Worm (Caenorhabditis elegans) whole organism, young adult: ENCODE measurements around the gene Y60C6A.3.

Source experiments
- B0336.3 ChIP-seq: fragments of 200-800 bp; sonication (Bioruptor generic); IDR thresholded peaks from 2 replicates; pipeline ENCODE4 v1.3.6; 2022; ENCODE audit warnings: missing genetic modification characterization, missing compliant biosample characterization
- C06A6.2 ChIP-seq: fragments of 200-800 bp; sonication (Bioruptor generic); conservative IDR thresholded peaks from 2 replicates; pipeline ENCODE4 v1.3.6; 2022; ENCODE audit warnings: missing genetic modification characterization, missing compliant biosample characterization
- D2030.7 ChIP-seq: fragments of 200-800 bp; sonication (Bioruptor generic); IDR thresholded peaks from 2 replicates; pipeline ENCODE4 v1.3.6; 2022; ENCODE audit warnings: missing genetic modification reagents, missing genetic modification characterization, missing compliant biosample characterization
- F23B12.7 ChIP-seq: sonication (generic microtip); optimal IDR thresholded peaks from 2 replicates; lab custom pipeline; 2017; ENCODE audit warnings: missing genetic modification characterization, mild to moderate bottlenecking, missing compliant biosample characterization, antibody characterized with exemption, moderate library complexity; ENCODE audit not compliant: insufficient read depth
- F33H1.4 ChIP-seq: fragments of 200-800 bp; sonication (Bioruptor generic); IDR thresholded peaks from 2 replicates; pipeline ENCODE4 v1.3.6; 2022; ENCODE audit warnings: missing genetic modification reagents, missing genetic modification characterization, missing compliant biosample characterization
- F39B2.1 ChIP-seq: fragments of 200-800 bp; sonication (Bioruptor generic); IDR thresholded peaks from 2 replicates; pipeline ENCODE4 v1.3.6; 2022; ENCODE audit warnings: missing genetic modification reagents, missing genetic modification characterization, missing compliant biosample characterization
- F49E8.2 ChIP-seq: sonication (generic microtip); optimal IDR thresholded peaks from 3 replicates; lab custom pipeline; 2017; ENCODE audit warnings: missing genetic modification characterization, mild to moderate bottlenecking, missing compliant biosample characterization, antibody characterized with exemption, moderate library complexity; ENCODE audit not compliant: insufficient read depth
- T07F8.4 ChIP-seq: sonication (generic microtip); optimal IDR thresholded peaks from 2 replicates; lab custom pipeline; 2016; ENCODE audit warnings: mild to moderate bottlenecking, missing genetic modification characterization, moderate library complexity, missing compliant biosample characterization
- akir-1 ChIP-seq: fragments of 200-800 bp; sonication (Bioruptor generic); optimal IDR thresholded peaks from 2 replicates; lab custom pipeline; 2018; ENCODE audit warnings: mild to moderate bottlenecking, missing genetic modification characterization, moderate library complexity, missing compliant biosample characterization
- aptf-2 ChIP-seq: fragments of 200-800 bp; sonication (Bioruptor generic); conservative IDR thresholded peaks from 2 replicates; pipeline ENCODE4 v1.3.6; 2022; ENCODE audit warnings: missing genetic modification reagents, missing genetic modification characterization, missing compliant biosample characterization
- atf-7 ChIP-seq: sonication (generic microtip); optimal IDR thresholded peaks from 2 replicates; lab custom pipeline; 2017; ENCODE audit warnings: mild to moderate bottlenecking, missing genetic modification characterization, missing compliant biosample characterization
- attf-3 ChIP-seq: fragments of 200-800 bp; sonication (Bioruptor generic); conservative IDR thresholded peaks from 2 replicates; pipeline ENCODE4 v1.3.6; 2022; ENCODE audit warnings: missing genetic modification reagents, missing genetic modification characterization, missing compliant biosample characterization
- cebp-1 ChIP-seq, 2 experiments: fragments of 200-800 bp in 1 of 2; sonication (Bioruptor generic) in 1 of 2; sonication (generic microtip) in 1 of 2; IDR thresholded peaks in 1 of 2; optimal IDR thresholded peaks in 1 of 2; 2 replicates each; pipeline versions ENCODE4 v1.3.6 to Lab custom; 2017 to 2022; ENCODE audit warnings: missing compliant biosample characterization in 2 of 2, missing genetic modification characterization in 2 of 2, mild to moderate bottlenecking in 1 of 2, missing genetic modification reagents in 1 of 2, moderate library complexity in 1 of 2
- ceh-40 ChIP-seq: fragments of 200-800 bp; sonication (Bioruptor generic); IDR thresholded peaks from 2 replicates; pipeline ENCODE4 v1.3.6; 2022; ENCODE audit warnings: missing genetic modification characterization, missing compliant biosample characterization
- ceh-79 ChIP-seq: sonication (generic microtip); optimal IDR thresholded peaks from 2 replicates; lab custom pipeline; 2017; ENCODE audit warnings: mild to moderate bottlenecking, missing genetic modification characterization, missing compliant biosample characterization
- die-1 ChIP-seq: sonication (generic microtip); optimal IDR thresholded peaks from 2 replicates; lab custom pipeline; 2016; ENCODE audit warnings: missing genotype, mild to moderate bottlenecking, missing genetic modification characterization, missing compliant biosample characterization
- dox-1 ChIP-seq: fragments of 200-800 bp; sonication (Bioruptor generic); IDR thresholded peaks from 2 replicates; pipeline ENCODE4 v1.3.6; 2022; ENCODE audit warnings: missing genetic modification reagents, missing genetic modification characterization, missing compliant biosample characterization
- dpff-1 ChIP-seq: sonication (generic microtip); optimal IDR thresholded peaks from 2 replicates; lab custom pipeline; 2017; ENCODE audit warnings: mild to moderate bottlenecking, missing genetic modification characterization, missing compliant biosample characterization
- efl-1 ChIP-seq: fragments of 150-350 bp; optimal IDR thresholded peaks from 2 replicates; lab custom pipeline; 2014; ENCODE audit warnings: missing biosample characterization, missing genetic modification reagents, missing genetic modification characterization
- egl-18 ChIP-seq: fragments of 200-800 bp; sonication (Bioruptor generic); IDR thresholded peaks from 2 replicates; pipeline ENCODE4 v1.3.6; 2022; ENCODE audit warnings: missing genetic modification reagents, missing genetic modification characterization, missing compliant biosample characterization
- ekl-4 ChIP-seq: fragments of 200-800 bp; sonication (Bioruptor generic); IDR thresholded peaks from 2 replicates; pipeline ENCODE4 v1.3.6; 2022; ENCODE audit warnings: missing genetic modification reagents, missing genetic modification characterization, missing compliant biosample characterization
- ets-4 ChIP-seq: fragments of 200-800 bp; sonication (Bioruptor generic); optimal IDR thresholded peaks from 2 replicates; lab custom pipeline; 2018; ENCODE audit warnings: mild to moderate bottlenecking, missing genetic modification characterization, missing compliant biosample characterization
- gei-17 ChIP-seq: fragments of 200-800 bp; sonication (Bioruptor generic); optimal IDR thresholded peaks from 2 replicates; lab custom pipeline; 2018; ENCODE audit warnings: mild to moderate bottlenecking, missing genetic modification characterization, missing compliant biosample characterization
- hlh-12 ChIP-seq: sonication (generic microtip); optimal IDR thresholded peaks from 2 replicates; lab custom pipeline; 2016; ENCODE audit warnings: missing genetic modification characterization, missing compliant biosample characterization
- hlh-26 ChIP-seq: fragments of 200-800 bp; sonication (Bioruptor generic); conservative IDR thresholded peaks from 2 replicates; pipeline ENCODE4 v1.3.6; 2022; ENCODE audit warnings: missing genetic modification reagents, missing genetic modification characterization, missing compliant biosample characterization
- hsf-1 ChIP-seq: fragments of 200-800 bp; sonication (Bioruptor generic); IDR thresholded peaks from 2 replicates; pipeline ENCODE4 v1.3.6; 2022; ENCODE audit warnings: missing genetic modification reagents, missing genetic modification characterization, missing compliant biosample characterization
- lag-1 ChIP-seq: fragments of 200-800 bp; sonication (Bioruptor generic); IDR thresholded peaks from 2 replicates; pipeline ENCODE4 v1.3.6; 2022; ENCODE audit warnings: missing genetic modification reagents, missing genetic modification characterization, missing compliant biosample characterization
- let-526 ChIP-seq: fragments of 200-800 bp; sonication (Bioruptor generic); IDR thresholded peaks from 2 replicates; pipeline ENCODE4 v1.3.6; 2022; ENCODE audit warnings: missing genetic modification reagents, missing genetic modification characterization, missing compliant biosample characterization
- lin-40 ChIP-seq: sonication (generic microtip); optimal IDR thresholded peaks from 2 replicates; lab custom pipeline; 2016; ENCODE audit warnings: missing genetic modification characterization, mild to moderate bottlenecking, missing compliant biosample characterization, missing genotype, missing genetic modification reagents
- madf-6 ChIP-seq: fragments of 200-800 bp; sonication (Bioruptor generic); IDR thresholded peaks from 2 replicates; pipeline ENCODE4 v1.3.6; 2022; ENCODE audit warnings: missing genetic modification reagents, missing genetic modification characterization, missing compliant biosample characterization
- madf-8 ChIP-seq: fragments of 200-800 bp; sonication (Bioruptor generic); conservative IDR thresholded peaks from 2 replicates; pipeline ENCODE4 v1.3.6; 2022; ENCODE audit warnings: missing genetic modification reagents, missing genetic modification characterization, missing compliant biosample characterization
- nhr-90 ChIP-seq: sonication (generic microtip); optimal IDR thresholded peaks from 2 replicates; lab custom pipeline; 2016; ENCODE audit warnings: missing genotype, mild to moderate bottlenecking, missing genetic modification characterization, missing compliant biosample characterization
- rec-8 ChIP-seq, 2 experiments: sonication (generic microtip); optimal IDR thresholded peaks; 2 replicates each; lab custom pipeline; 2016; ENCODE audit warnings: mild to moderate bottlenecking in 2 of 2, missing genetic modification characterization in 2 of 2, missing genetic modification reagents in 2 of 2, missing genotype in 2 of 2, missing biosample characterization in 1 of 2, missing compliant biosample characterization in 1 of 2, moderate library complexity in 1 of 2
- repo-1 ChIP-seq: sonication (generic microtip); optimal IDR thresholded peaks from 2 replicates; lab custom pipeline; 2017; ENCODE audit warnings: mild to moderate bottlenecking, missing genetic modification characterization, missing compliant biosample characterization
- snpc-1.1 ChIP-seq: sonication (generic microtip); optimal IDR thresholded peaks from 2 replicates; lab custom pipeline; 2017; ENCODE audit warnings: missing genetic modification characterization, mild to moderate bottlenecking, missing compliant biosample characterization, antibody characterized with exemption, moderate library complexity, missing genotype, missing genetic modification reagents; ENCODE audit not compliant: insufficient read depth
- somi-1 ChIP-seq: fragments of 200-800 bp; sonication (Bioruptor generic); optimal IDR thresholded peaks from 2 replicates; lab custom pipeline; 2018; ENCODE audit warnings: mild to moderate bottlenecking, missing genetic modification characterization, missing compliant biosample characterization
- tbx-9 ChIP-seq: sonication (generic microtip); optimal IDR thresholded peaks from 2 replicates; lab custom pipeline; 2016; ENCODE audit warnings: borderline replicate concordance, missing genetic modification characterization, inconsistent platforms, missing compliant biosample characterization
- ztf-3 ChIP-seq: fragments of 200-800 bp; sonication (Bioruptor generic); optimal IDR thresholded peaks from 2 replicates; lab custom pipeline; 2018; ENCODE audit warnings: mild to moderate bottlenecking, missing genetic modification characterization, missing compliant biosample characterization

The Y60C6A.3 gene

DNA sequence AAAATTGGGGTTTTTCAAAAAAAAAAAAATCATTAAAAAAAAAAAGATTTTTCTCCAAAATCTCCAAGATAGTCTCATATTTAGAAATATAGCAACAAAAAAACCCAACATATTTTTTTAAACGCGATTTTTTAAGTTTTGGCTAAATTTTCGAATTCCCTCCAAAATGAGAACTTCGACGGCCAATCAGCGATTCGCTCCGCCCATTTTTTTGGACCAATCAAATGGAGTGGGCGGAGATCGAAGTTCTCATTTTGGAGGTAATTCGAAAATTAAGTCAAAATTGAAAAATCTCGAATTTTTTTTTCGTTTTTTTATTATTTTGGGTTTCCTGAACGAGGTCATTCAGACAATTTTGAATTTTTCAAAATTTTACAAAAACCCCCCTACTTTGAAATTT lies 28.2 kb downstream of the Y60C6A.3 start:
- TF ChIP-seq efl-1 (GFP tag; lab: Kevin White, UChicago) (no peak), attf-3 (no peak), F39B2.1 (GFP tag; lab: Robert Waterston, UW) (no peak), lin-40 (tag; lab: Kevin White, UChicago) (no peak), B0336.3 (GFP tag; lab: Robert Waterston, UW) (no peak), nhr-90 (no peak)

DNA sequence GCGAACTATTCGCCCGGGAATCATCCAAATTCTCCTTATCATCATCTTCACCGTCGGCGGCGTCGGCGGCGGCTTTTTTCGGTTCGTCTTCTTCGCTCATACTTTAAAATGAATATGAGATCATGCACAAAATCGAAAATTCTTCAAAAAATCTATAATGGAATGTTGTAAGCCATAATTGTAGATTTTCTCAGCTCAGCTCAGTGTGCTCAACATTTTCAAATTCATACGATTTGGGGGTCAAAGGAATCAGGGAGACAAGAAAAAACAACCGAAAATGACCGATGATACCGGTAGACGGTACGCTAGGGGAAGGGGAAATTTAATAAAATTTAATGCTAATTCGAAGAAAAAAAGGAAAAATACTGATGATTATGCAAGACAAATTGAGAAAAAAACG lies 33.0 kb downstream of the Y60C6A.3 start, which contains the start of gene ccep-97:
Gene ccep-97 (minus strand): TSS at position 101 of the 400 bp plus-strand sequence.
- TF ChIP-seq madf-6 (GFP tag; lab: Robert Waterston, UW) (peak; percentile 31; the same call in 1 of the 2 replicates), die-1 (tag; lab: Kevin White, UChicago) (no peak)

DNA sequence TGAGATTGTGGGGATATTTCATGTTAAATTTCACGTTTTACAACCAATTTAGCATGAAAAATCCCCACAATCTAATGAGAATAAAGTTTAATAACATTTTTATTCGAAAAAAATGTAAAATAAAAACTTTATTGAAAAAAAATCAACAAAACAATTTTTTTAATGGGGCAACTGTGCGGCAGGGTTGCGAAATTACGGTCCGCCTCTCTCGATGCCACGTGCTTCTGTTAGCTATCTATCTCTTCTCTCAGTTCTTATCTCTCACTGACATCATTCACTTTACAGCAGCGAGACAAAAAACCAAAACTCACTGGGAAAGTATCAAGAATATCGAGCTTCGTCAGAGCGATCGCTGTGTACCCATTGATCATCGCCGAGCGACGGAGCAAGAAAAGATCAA lies 35.0 kb downstream of the Y60C6A.3 start:
- TF ChIP-seq somi-1 (GFP tag; lab: Kevin White, UChicago) (peak; percentile 36), hsf-1 (GFP tag; lab: Robert Waterston, UW) (no peak), cebp-1 (GFP tag; IDR thresholded peaks at IDR 0.05; lab: Robert Waterston, UW) (peak; percentile 84), cebp-1 (tag; optimal IDR thresholded peaks at IDR 0.05; lab: Kevin White, UChicago) (peak; percentile 95)
- TF ChIP-seq, all 124 proteins: peak for 2

DNA sequence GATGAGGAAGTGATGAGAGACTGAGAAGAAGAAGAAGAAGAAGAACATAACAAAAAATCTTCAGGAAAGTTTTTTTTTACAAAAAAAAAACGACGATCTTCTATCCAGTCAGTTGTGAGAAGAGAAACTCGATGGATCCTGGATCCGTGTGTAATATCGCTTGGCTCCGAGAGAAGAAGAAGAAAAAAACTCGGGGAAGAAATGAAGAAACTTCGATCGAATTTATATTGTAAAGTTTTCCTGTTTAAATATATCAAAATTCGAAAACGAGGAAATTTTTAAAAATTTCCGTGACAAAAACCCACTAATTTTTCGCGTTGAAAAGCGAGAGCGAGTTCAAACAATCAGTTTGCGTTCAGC lies 37.7 kb downstream of the Y60C6A.3 start, which contains the start of gene adss-1:
Gene adss-1 (minus strand): TSS at position 101 of the 360 bp plus-strand sequence.
- TF ChIP-seq akir-1 (GFP tag; lab: Kevin White, UChicago), result no peak
- no peak for TF ChIP-seq lag-1
- no peak for TF ChIP-seq ztf-3
- no peak for TF ChIP-seq repo-1
- no peak for TF ChIP-seq dox-1 (GFP tag; lab: Robert Waterston, UW)
- TF ChIP-seq ceh-40, result no peak
- TF ChIP-seq hlh-26 (GFP tag; lab: Robert Waterston, UW), result no peak

DNA sequence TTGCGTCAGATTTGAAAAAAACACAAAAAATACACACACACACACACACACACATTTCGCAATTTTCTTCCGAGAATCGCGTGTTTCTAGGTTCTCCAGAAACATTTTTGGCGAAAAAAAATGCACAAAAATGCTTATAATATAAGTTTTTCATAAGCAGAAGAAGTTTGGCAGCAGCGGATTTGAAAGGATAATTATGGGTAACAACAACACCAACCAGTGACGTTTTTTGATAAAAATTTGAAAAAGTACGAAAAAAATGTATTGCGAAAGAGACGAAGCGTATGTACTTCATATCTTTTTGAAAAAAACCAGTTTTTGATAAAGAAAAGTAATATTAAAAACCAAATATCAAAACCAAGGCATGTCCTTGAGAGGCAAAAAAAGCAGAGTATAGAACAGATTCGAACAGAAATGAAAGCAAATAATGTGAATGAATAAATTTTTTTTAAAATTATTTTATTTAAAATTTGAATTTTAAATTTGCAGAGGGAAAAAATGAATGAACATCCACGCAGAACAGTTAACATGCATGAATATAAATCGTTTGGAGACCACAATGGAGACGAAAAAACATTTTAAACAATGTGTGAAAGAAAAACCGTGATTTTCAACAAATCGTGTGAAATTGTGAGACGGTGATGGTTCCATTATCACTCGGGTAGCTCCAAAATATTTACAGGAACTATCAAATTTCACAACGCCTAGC lies 38.2 kb downstream of the Y60C6A.3 start:
- TF ChIP-seq somi-1 (GFP tag; lab: Kevin White, UChicago), result peak; percentile 57
- TF ChIP-seq gei-17 (GFP tag; lab: Kevin White, UChicago), result peak; percentile 69
- TF ChIP-seq repo-1, result peak; percentile 89
- TF ChIP-seq ekl-4 (GFP tag; lab: Robert Waterston, UW), result peak; percentile 7; the same call in 1 of the 2 replicates
- no peak for TF ChIP-seq ets-4 (GFP tag; lab: Kevin White, UChicago)
- no peak for TF ChIP-seq hlh-12 (tag; lab: Kevin White, UChicago)
- no peak for TF ChIP-seq egl-18 (GFP tag; lab: Robert Waterston, UW)
- no peak for TF ChIP-seq D2030.7 (GFP tag; lab: Robert Waterston, UW)
- no peak for TF ChIP-seq F33H1.4 (GFP tag; lab: Robert Waterston, UW)
- peak; percentile 30 for TF ChIP-seq T07F8.4 (tag; lab: Kevin White, UChicago)
- TF ChIP-seq hsf-1 (GFP tag; lab: Robert Waterston, UW), result peak; percentile 48; the same call in 1 of the 2 replicates
- no peak for TF ChIP-seq madf-8 (GFP tag; lab: Robert Waterston, UW)
- peak; percentile 87 for TF ChIP-seq atf-7 (tag; lab: Kevin White, UChicago)
- TF ChIP-seq F23B12.7, result no peak
- 0 out of 2 replicates have a peak, but pooled peaks have one; percentile 36 for TF ChIP-seq ceh-40
- TF ChIP-seq C06A6.2 (GFP tag; lab: Robert Waterston, UW), result peak; percentile 46
- TF ChIP-seq let-526, result no peak
- peak; percentile 85 for TF ChIP-seq dpff-1 (tag; lab: Kevin White, UChicago)
- TF ChIP-seq efl-1 (GFP tag; lab: Kevin White, UChicago), result no peak
- TF ChIP-seq ceh-79 (tag; lab: Kevin White, UChicago), result peak; percentile 85
- no peak for TF ChIP-seq nhr-90
- TF ChIP-seq F49E8.2 (tag; lab: Kevin White, UChicago), result peak; percentile 14
- TF ChIP-seq tbx-9 (tag; lab: Kevin White, UChicago), result peak; percentile 25
- no peak for TF ChIP-seq snpc-1.1
- TF ChIP-seq rec-8 (tag; optimal IDR thresholded peaks at IDR 0.05; lab: Kevin White, UChicago), result peak; percentile 7 to 43
- no peak for TF ChIP-seq aptf-2 (GFP tag; lab: Robert Waterston, UW)
